2 fruit fly cellular contexts compared by ENCODE assay signal in the genomic region with DNA sequence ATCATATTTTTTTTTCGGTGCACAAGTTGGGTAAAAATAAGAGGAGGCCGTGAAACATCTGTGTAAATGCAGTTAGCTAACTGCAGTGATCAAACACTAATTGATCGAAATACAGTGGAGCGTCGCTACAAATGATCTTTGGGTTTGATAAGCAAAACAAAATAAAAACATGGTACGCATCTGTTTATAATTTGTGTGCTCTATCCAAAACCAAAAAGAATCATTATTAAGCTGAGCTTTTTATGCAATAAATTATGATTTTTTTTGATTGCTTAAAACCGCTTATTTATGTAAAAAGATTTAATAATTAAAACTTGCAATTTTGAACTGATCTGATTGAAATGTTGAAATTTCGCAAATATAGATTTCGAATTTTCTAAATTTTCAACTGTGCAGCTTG.
TF ChIP-seq lines count a peak whose summit lies in the region.

No protein-coding gene starts in this region.

TF ChIP-seq in whole organism, embryonic, 481 proteins besides CTCF, POLR2A, EP300 and RAD21 (continued from another document):
- TF ChIP-seq Oli (tag; optimal IDR thresholded peaks at IDR 0.05; lab: Kevin White, UChicago) (peak; percentile 29), CG6689 (GFP tag; IDR thresholded peaks at IDR 0.05; lab: Robert Waterston, UW) (0 out of 2 replicates have a peak, but pooled peaks have one; percentile 9), Vsx1 (GFP tag; optimal IDR thresholded peaks at IDR 0.05; lab: Kevin White, UChicago) (no peak), CG12391 (tag; optimal IDR thresholded peaks at IDR 0.05; lab: Kevin White, UChicago) (peak; percentile 28), gem (tag; optimal IDR thresholded peaks at IDR 0.05; lab: Kevin White, UChicago) (peak; percentile 51), Sox102F (GFP tag; optimal IDR thresholded peaks at IDR 0.05; lab: Kevin White, UChicago) (peak; percentile 19), nmo (GFP tag; optimal IDR thresholded peaks at IDR 0.05; lab: Kevin White, UChicago) (peak; percentile 6), Sox100B (GFP tag; optimal IDR thresholded peaks at IDR 0.05; lab: Kevin White, UChicago) (peak; percentile 38)

TF ChIP-seq in whole organism, prepupa, 60 proteins besides CTCF, POLR2A, EP300 and RAD21 (continued from another document):
- no peak for TF ChIP-seq CG4318 (GFP tag; optimal IDR thresholded peaks at IDR 0.05; lab: Kevin White, UChicago)
- TF ChIP-seq Blimp-1 (GFP tag; optimal IDR thresholded peaks at IDR 0.05; lab: Kevin White, UChicago) = no peak
- TF ChIP-seq esn (GFP tag; optimal IDR thresholded peaks at IDR 0.05; lab: Kevin White, UChicago) = peak; percentile 47
- peak; percentile 27 for TF ChIP-seq achi (GFP tag; optimal IDR thresholded peaks at IDR 0.05; lab: Kevin White, UChicago)
- no peak for TF ChIP-seq Ets96B (tag; optimal IDR thresholded peaks at IDR 0.05; lab: Kevin White, UChicago)
- peak; percentile 33 for TF ChIP-seq cyc (GFP tag; optimal IDR thresholded peaks at IDR 0.05; lab: Kevin White, UChicago)
- TF ChIP-seq salr (GFP tag; optimal IDR thresholded peaks at IDR 0.05; lab: Kevin White, UChicago) = peak in 1 of 2 experiments; percentile 9
- peak; percentile 45 for TF ChIP-seq Eip78C (GFP tag; lab: Kevin White, UChicago)
- TF ChIP-seq CG11294 (GFP tag; IDR thresholded peaks at IDR 0.05; lab: Robert Waterston, UW) = no peak
- peak; percentile 13 for TF ChIP-seq lz (GFP tag; optimal IDR thresholded peaks at IDR 0.05; lab: Kevin White, UChicago)
- no peak for TF ChIP-seq CG1621 (tag; optimal IDR thresholded peaks at IDR 0.05; lab: Kevin White, UChicago)
- no peak for TF ChIP-seq Lpt (GFP tag; optimal IDR thresholded peaks at IDR 0.05; lab: Kevin White, UChicago)
- peak; percentile 6 for TF ChIP-seq Sox102F (GFP tag; optimal IDR thresholded peaks at IDR 0.05; lab: Kevin White, UChicago)
- no peak for TF ChIP-seq Ets21C (GFP tag; optimal IDR thresholded peaks at IDR 0.05; lab: Kevin White, UChicago)
- TF ChIP-seq svp (GFP tag; lab: Kevin White, UChicago) = no peak
